Fruit fly (Drosophila melanogaster) whole organism, embryonic: ENCODE results near the gene CG7985.
A peak's percentile ranks its signal among the peaks of the same experiment; 100 is the strongest.

ENCODE experiments used
- Ada2b ChIP-seq: fragments of 200-800 bp; sonication (Bioruptor generic); IDR thresholded peaks from 2 replicates; pipeline ENCODE4 v1.3.6; 2022; ENCODE audit warnings: missing biosample characterization, missing genetic modification characterization
- Aef1 ChIP-seq: fragments of 200-800 bp; sonication (Bioruptor generic); IDR thresholded peaks from 3 replicates; pipeline ENCODE4 v1.3.6; 2022; ENCODE audit warnings: missing biosample characterization, missing genetic modification characterization
- B-H2 ChIP-seq: fragments of 200-800 bp; sonication (Bioruptor generic); optimal IDR thresholded peaks from 2 replicates; lab custom pipeline; 2018; ENCODE audit warnings: missing biosample characterization, mild to moderate bottlenecking, missing genetic modification characterization
- CG11504 ChIP-seq: fragments of 200-800 bp; sonication (Bioruptor generic); optimal IDR thresholded peaks from 3 replicates; lab custom pipeline; 2019; ENCODE audit warnings: missing biosample characterization, mild to moderate bottlenecking, missing genetic modification characterization, moderate library complexity
- CG11696 ChIP-seq: fragments of 200-800 bp; sonication (Bioruptor generic); IDR thresholded peaks from 2 replicates; pipeline ENCODE4 v1.3.6; 2022; ENCODE audit warnings: missing biosample characterization, missing genetic modification characterization
- CG12391 ChIP-seq: fragments of 200-800 bp; sonication (Bioruptor generic); optimal IDR thresholded peaks from 3 replicates; lab custom pipeline; 2018; ENCODE audit warnings: missing biosample characterization, mild to moderate bottlenecking, missing genetic modification characterization, moderate library complexity
- CG12659 ChIP-seq: fragments of 200-800 bp; sonication (Bioruptor generic); optimal IDR thresholded peaks from 3 replicates; lab custom pipeline; 2017; ENCODE audit warnings: mild to moderate bottlenecking, missing biosample characterization, missing genetic modification reagents, missing genetic modification characterization
- CG13624 ChIP-seq: fragments of 200-800 bp; sonication (Bioruptor generic); optimal IDR thresholded peaks from 2 replicates; lab custom pipeline; 2016; ENCODE audit warnings: missing biosample characterization, missing genetic modification characterization
- CG18599 ChIP-seq: fragments of 200-800 bp; sonication (Bioruptor generic); optimal IDR thresholded peaks from 3 replicates; lab custom pipeline; 2017; ENCODE audit warnings: missing biosample characterization, missing genetic modification characterization, mild to moderate bottlenecking, moderate library complexity, missing genetic modification reagents
- CG2678 ChIP-seq: fragments of 200-800 bp; sonication (Bioruptor generic); optimal IDR thresholded peaks from 3 replicates; lab custom pipeline; 2019; ENCODE audit warnings: missing biosample characterization, mild to moderate bottlenecking, missing genetic modification characterization, moderate library complexity
- CG30403 ChIP-seq: fragments of 200-800 bp; sonication (Bioruptor generic); optimal IDR thresholded peaks from 3 replicates; lab custom pipeline; 2016; ENCODE audit warnings: missing biosample characterization, missing genetic modification characterization
- CG34224 ChIP-seq: fragments of 200-800 bp; sonication (Bioruptor generic); IDR thresholded peaks from 3 replicates; pipeline ENCODE4 v1.3.6; 2022; ENCODE audit warnings: missing biosample characterization, missing genetic modification characterization; ENCODE audit not compliant: partially characterized antibody
- CG3995 ChIP-seq: fragments of 200-800 bp; sonication (Bioruptor generic); optimal IDR thresholded peaks from 3 replicates; lab custom pipeline; 2016; ENCODE audit warnings: missing biosample characterization, missing genetic modification characterization
- CG4404 ChIP-seq: fragments of 200-800 bp; sonication (Bioruptor generic); IDR thresholded peaks from 2 replicates; pipeline ENCODE4 v1.3.6; 2022; ENCODE audit warnings: missing biosample characterization, missing genetic modification characterization
- CG5245 ChIP-seq: fragments of 200-800 bp; sonication (Bioruptor generic); optimal IDR thresholded peaks from 3 replicates; lab custom pipeline; 2016; ENCODE audit warnings: missing biosample characterization, missing genetic modification characterization
- CG7357 ChIP-seq: fragments of 200-800 bp; sonication (Bioruptor generic); IDR thresholded peaks from 3 replicates; pipeline ENCODE4 v1.3.6; 2022; ENCODE audit warnings: missing biosample characterization, missing genetic modification characterization
- CG7745 ChIP-seq: fragments of 200-800 bp; sonication (Bioruptor generic); optimal IDR thresholded peaks from 2 replicates; lab custom pipeline; 2018; ENCODE audit warnings: missing biosample characterization, mild to moderate bottlenecking, missing genetic modification characterization, moderate library complexity
- CG8944 ChIP-seq: fragments of 200-800 bp; sonication (Bioruptor generic); optimal IDR thresholded peaks from 3 replicates; lab custom pipeline; 2016; ENCODE audit warnings: missing biosample characterization, missing genetic modification characterization
- CG9215 ChIP-seq: fragments of 200-800 bp; sonication (Bioruptor generic); IDR thresholded peaks from 2 replicates; pipeline ENCODE4 v1.3.6; 2022; ENCODE audit warnings: missing biosample characterization, missing genetic modification characterization
- CG9817 ChIP-seq: fragments of 200-800 bp; sonication (Bioruptor generic); optimal IDR thresholded peaks from 2 replicates; lab custom pipeline; 2018; ENCODE audit warnings: missing biosample characterization, mild to moderate bottlenecking, missing genetic modification characterization, moderate library complexity
- CG9932 ChIP-seq: fragments of 200-800 bp; sonication (Bioruptor generic); IDR thresholded peaks from 2 replicates; pipeline ENCODE4 v1.3.6; 2022; ENCODE audit warnings: missing biosample characterization, missing genetic modification characterization
- CHES-1-like ChIP-seq: fragments of 200-800 bp; sonication (Bioruptor generic); optimal IDR thresholded peaks from 2 replicates; lab custom pipeline; 2016; ENCODE audit warnings: missing biosample characterization, missing genetic modification characterization
- Dbx ChIP-seq: fragments of 200-800 bp; sonication (Bioruptor generic); IDR thresholded peaks from 3 replicates; pipeline ENCODE4 v1.3.6; 2022; ENCODE audit warnings: missing biosample characterization, missing genetic modification characterization
- Dref ChIP-seq: fragments of 200-800 bp; sonication (Bioruptor generic); IDR thresholded peaks from 2 replicates; pipeline ENCODE4 v1.3.6; 2022; ENCODE audit warnings: missing biosample characterization, missing genetic modification characterization
- Fer1 ChIP-seq: fragments of 200-800 bp; sonication (Bioruptor generic); optimal IDR thresholded peaks from 2 replicates; lab custom pipeline; 2017; ENCODE audit warnings: missing biosample characterization, mild to moderate bottlenecking, missing genetic modification characterization
- GATAe ChIP-seq: fragments of 200-800 bp; sonication (Bioruptor generic); conservative IDR thresholded peaks from 2 replicates; pipeline ENCODE4 v1.3.6; 2022; ENCODE audit warnings: missing biosample characterization, missing genetic modification characterization
- H15 ChIP-seq: fragments of 200-800 bp; sonication (Bioruptor generic); IDR thresholded peaks from 3 replicates; pipeline ENCODE4 v1.3.6; 2022; ENCODE audit warnings: missing biosample characterization, missing genetic modification characterization
- Hr3 ChIP-seq: fragments of 200-800 bp; sonication (Bioruptor generic); optimal IDR thresholded peaks from 3 replicates; lab custom pipeline; 2016; ENCODE audit warnings: missing biosample characterization, missing genetic modification characterization
- Meics ChIP-seq: fragments of 200-800 bp; sonication (Bioruptor generic); optimal IDR thresholded peaks from 2 replicates; lab custom pipeline; 2017; ENCODE audit warnings: missing biosample characterization, mild to moderate bottlenecking, missing genetic modification characterization
- Nf-YA ChIP-seq: fragments of 200-800 bp; sonication (Bioruptor generic); IDR thresholded peaks from 2 replicates; pipeline ENCODE4 v1.3.6; 2022; ENCODE audit warnings: missing biosample characterization, missing genetic modification characterization
- Sry-δ ChIP-seq: fragments of 200-800 bp; sonication (Bioruptor generic); optimal IDR thresholded peaks from 2 replicates; lab custom pipeline; 2016; ENCODE audit warnings: missing biosample characterization, missing genetic modification characterization
- croc ChIP-seq: fragments of 200-800 bp; sonication (Bioruptor generic); conservative IDR thresholded peaks from 3 replicates; pipeline ENCODE4 v1.3.6; 2022; ENCODE audit warnings: missing biosample characterization, missing genetic modification characterization
- crol ChIP-seq: fragments of 200-800 bp; sonication (Bioruptor generic); IDR thresholded peaks from 2 replicates; pipeline ENCODE4 v1.3.6; 2022; ENCODE audit warnings: missing biosample characterization, missing genetic modification characterization
- cwo ChIP-seq: fragments of 200-800 bp; sonication (Bioruptor generic); optimal IDR thresholded peaks from 3 replicates; lab custom pipeline; 2017; ENCODE audit warnings: missing biosample characterization, missing genetic modification characterization, mild to moderate bottlenecking, moderate library complexity, missing genetic modification reagents
- dmrt99B ChIP-seq: fragments of 200-800 bp; sonication (Bioruptor generic); optimal IDR thresholded peaks from 2 replicates; lab custom pipeline; 2018; ENCODE audit warnings: missing biosample characterization, mild to moderate bottlenecking, missing genetic modification characterization, moderate library complexity
- dpn ChIP-seq, 2 experiments: fragments of 200-800 bp; sonication (Bioruptor generic); optimal IDR thresholded peaks; 3 replicates each; lab custom pipeline; 2016; ENCODE audit warnings: missing biosample characterization in 2 of 2, missing genetic modification characterization in 2 of 2
- dysf ChIP-seq: fragments of 200-800 bp; sonication (Bioruptor generic); IDR thresholded peaks from 3 replicates; pipeline ENCODE4 v1.3.6; 2022; ENCODE audit warnings: missing biosample characterization, missing genetic modification characterization
- gce ChIP-seq: fragments of 200-800 bp; sonication (Bioruptor generic); IDR thresholded peaks from 3 replicates; pipeline ENCODE4 v1.3.6; 2022; ENCODE audit warnings: missing biosample characterization, missing genetic modification characterization
- grau ChIP-seq: fragments of 200-800 bp; optimal IDR thresholded peaks from 3 replicates; lab custom pipeline; 2019; ENCODE audit warnings: missing biosample characterization, mild to moderate bottlenecking, missing genetic modification characterization, moderate library complexity
- hbn ChIP-seq: fragments of 200-800 bp; sonication (Bioruptor generic); IDR thresholded peaks from 2 replicates; pipeline ENCODE4 v1.3.6; 2022; ENCODE audit warnings: missing biosample characterization, missing genetic modification characterization; ENCODE audit not compliant: partially characterized antibody
- ind ChIP-seq: fragments of 200-800 bp; sonication (Bioruptor generic); optimal IDR thresholded peaks from 3 replicates; lab custom pipeline; 2016; ENCODE audit warnings: missing biosample characterization, missing genetic modification characterization
- lov ChIP-seq, 2 experiments: fragments of 200-800 bp in 1 of 2; fragments of >200 bp in 1 of 2; sonication (Bioruptor generic) in 1 of 2; IDR thresholded peaks in 1 of 2; optimal IDR thresholded peaks in 1 of 2; 2 replicates in 1 of 2; 3 replicates in 1 of 2; pipeline versions ENCODE4 v1.3.6 to Lab custom; 2017 to 2022; ENCODE audit warnings: missing biosample characterization in 1 of 2, missing genetic modification characterization in 1 of 2
- onecut ChIP-seq: fragments of 200-800 bp; sonication (Bioruptor generic); IDR thresholded peaks from 2 replicates; pipeline ENCODE4 v1.3.6; 2022; ENCODE audit warnings: missing biosample characterization, missing genetic modification characterization
- pnt ChIP-seq: fragments of 200-800 bp; sonication (Bioruptor generic); optimal IDR thresholded peaks from 3 replicates; lab custom pipeline; 2016; ENCODE audit warnings: missing biosample characterization, missing genetic modification characterization
- ranshi ChIP-seq: fragments of 200-800 bp; sonication (Bioruptor generic); IDR thresholded peaks from 2 replicates; pipeline ENCODE4 v1.3.6; 2022; ENCODE audit warnings: missing biosample characterization, missing genetic modification characterization
- rib ChIP-seq: fragments of 200-800 bp; sonication (Bioruptor generic); IDR thresholded peaks from 2 replicates; pipeline ENCODE4 v1.3.6; 2022; ENCODE audit warnings: missing biosample characterization, missing genetic modification characterization
- row ChIP-seq: fragments of 200-800 bp; sonication (Bioruptor generic); IDR thresholded peaks from 3 replicates; pipeline ENCODE4 v1.3.6; 2022; ENCODE audit warnings: missing biosample characterization, missing genetic modification characterization
- sob ChIP-seq: fragments of 200-800 bp; sonication (Bioruptor generic); IDR thresholded peaks from 2 replicates; pipeline ENCODE4 v1.3.6; 2022; ENCODE audit warnings: missing biosample characterization, missing genetic modification characterization
- twi ChIP-seq: fragments of 200-800 bp; optimal IDR thresholded peaks from 2 replicates; lab custom pipeline; 2019; ENCODE audit warnings: missing biosample characterization, mild to moderate bottlenecking, missing genetic modification characterization, moderate library complexity
- unpg ChIP-seq: fragments of 200-800 bp; sonication (Bioruptor generic); optimal IDR thresholded peaks from 3 replicates; lab custom pipeline; 2018; ENCODE audit warnings: missing biosample characterization, mild to moderate bottlenecking, missing genetic modification characterization, moderate library complexity
- vvl ChIP-seq: fragments of 200-800 bp; sonication (Bioruptor generic); IDR thresholded peaks from 2 replicates; pipeline ENCODE4 v1.3.6; 2022; ENCODE audit warnings: missing biosample characterization, missing genetic modification characterization

CG7985 gene

DNA sequence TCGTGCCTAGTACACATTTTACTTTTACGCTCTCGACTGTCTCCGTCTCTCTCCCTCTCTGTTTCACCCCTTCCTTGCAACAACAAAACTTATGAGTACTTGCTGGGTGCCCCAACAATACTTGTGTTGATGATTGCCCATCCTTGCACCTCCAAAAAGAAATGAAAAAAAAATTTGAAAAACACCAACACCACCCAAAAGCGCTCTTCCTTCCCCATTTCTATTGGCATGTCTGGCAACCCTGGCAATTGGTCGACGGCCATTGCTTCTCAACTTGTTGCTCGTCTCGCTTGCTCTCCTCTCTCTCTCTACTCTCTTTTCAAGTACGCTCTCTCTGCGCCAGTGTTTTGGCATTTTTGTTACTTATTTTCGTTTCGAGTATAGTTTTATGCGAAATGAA is 31.3 kb upstream of the CG7985 start:
- TF ChIP-seq CG11696, result no peak
- peak; percentile 5 for TF ChIP-seq CG12659 (GFP tag; lab: Kevin White, UChicago)
- no peak for TF ChIP-seq dmrt99B (tag; lab: Kevin White, UChicago)
- TF ChIP-seq CG30403 (GFP tag; lab: Kevin White, UChicago), result peak; percentile 22
- TF ChIP-seq Aef1 (GFP tag; lab: Robert Waterston, UW), result no peak
- no peak for TF ChIP-seq Nf-YA (GFP tag; lab: Robert Waterston, UW)
- no peak for TF ChIP-seq twi (tag; lab: Kevin White, UChicago)
- TF ChIP-seq GATAe (GFP tag; lab: Robert Waterston, UW), result no peak
- no peak for TF ChIP-seq ranshi (GFP tag; lab: Robert Waterston, UW)
- TF ChIP-seq hbn (GFP tag; lab: Robert Waterston, UW), result peak; percentile 43
- no peak for TF ChIP-seq pnt (GFP tag; lab: Kevin White, UChicago)
- peak; percentile 32 for TF ChIP-seq Fer1 (GFP tag; lab: Kevin White, UChicago)
- peak; percentile 54 for TF ChIP-seq sob (GFP tag; lab: Robert Waterston, UW)
- TF ChIP-seq CHES-1-like (GFP tag; lab: Kevin White, UChicago), result peak; percentile 3
- 0 out of 2 replicates have a peak, but pooled peaks have one; percentile 19 for TF ChIP-seq Ada2b (GFP tag; lab: Robert Waterston, UW)
- TF ChIP-seq CG9215 (GFP tag; lab: Robert Waterston, UW), result 0 out of 2 replicates have a peak, but pooled peaks have one; percentile 11
- peak; percentile 31 for TF ChIP-seq CG12391
- peak; percentile 63 for TF ChIP-seq row
- no peak for TF ChIP-seq lov (optimal IDR thresholded peaks at IDR 0.05; lab: Kevin White, UChicago)
- TF ChIP-seq lov (GFP tag; IDR thresholded peaks at IDR 0.05; lab: Robert Waterston, UW), result no peak
- peak; percentile 56 for TF ChIP-seq CG2678
- peak; percentile 44 for TF ChIP-seq CG3995 (GFP tag; lab: Kevin White, UChicago)
- TF ChIP-seq Hr3 (GFP tag; lab: Kevin White, UChicago), result no peak
- TF ChIP-seq Dbx (GFP tag; lab: Robert Waterston, UW), result peak; percentile 49; the same call in 1 of the 3 replicates
- no peak for TF ChIP-seq crol (GFP tag; lab: Robert Waterston, UW)
- TF ChIP-seq CG5245 (GFP tag; lab: Kevin White, UChicago), result no peak
- TF ChIP-seq CG13624 (GFP tag; lab: Kevin White, UChicago), result peak; percentile 10
- TF ChIP-seq CG18599 (GFP tag; lab: Kevin White, UChicago), result peak; percentile 65
- TF ChIP-seq H15 (GFP tag; lab: Robert Waterston, UW), result no peak
- TF ChIP-seq CG4404 (GFP tag; lab: Robert Waterston, UW), result no peak
- TF ChIP-seq ind (GFP tag; lab: Kevin White, UChicago), result no peak
- TF ChIP-seq CG7357, result no peak
- TF ChIP-seq dysf (GFP tag; lab: Robert Waterston, UW), result peak; percentile 36; the same call in 1 of the 3 replicates
- TF ChIP-seq CG7745, result no peak
- peak; percentile 7 for TF ChIP-seq cwo
- no peak for TF ChIP-seq grau (tag; lab: Kevin White, UChicago)
- TF ChIP-seq CG9817 (tag; lab: Kevin White, UChicago), result peak; percentile 44
- 0 out of 2 replicates have a peak, but pooled peaks have one; percentile 9 for TF ChIP-seq rib (GFP tag; lab: Robert Waterston, UW)
- TF ChIP-seq B-H2, result peak; percentile 55
- no peak for TF ChIP-seq gce (GFP tag; lab: Robert Waterston, UW)
- peak; percentile 27; the same call in 1 of the 2 replicates for TF ChIP-seq Dref (GFP tag; lab: Robert Waterston, UW)
- peak; percentile 36; the same call in 1 of the 2 replicates for TF ChIP-seq onecut (GFP tag; lab: Robert Waterston, UW)
- peak; percentile 29 for TF ChIP-seq unpg (GFP tag; lab: Kevin White, UChicago)
- TF ChIP-seq CG11504, result peak; percentile 97
- TF ChIP-seq croc (GFP tag; lab: Robert Waterston, UW), result no peak
- peak; percentile 47 for TF ChIP-seq Meics (GFP tag; lab: Kevin White, UChicago)
- TF ChIP-seq vvl (GFP tag; lab: Robert Waterston, UW), result peak; percentile 62
- TF ChIP-seq CG8944 (GFP tag; lab: Kevin White, UChicago), result no peak
- TF ChIP-seq Sry-δ (GFP tag; lab: Kevin White, UChicago), result peak; percentile 22
- TF ChIP-seq CG9932 (GFP tag; lab: Robert Waterston, UW), result peak; percentile 70
- peak; percentile 43; the same call in 2 of the 3 replicates for TF ChIP-seq CG34224
- TF ChIP-seq dpn (GFP tag; optimal IDR thresholded peaks at IDR 0.05; lab: Kevin White, UChicago), result no peak
